Worm (Caenorhabditis elegans): ENCODE data around the gene F55B12.2.

Gene F55B12.2

ce11 chrV:13789362-13789761 is 27.4 kb downstream of the F55B12.2 start:
- TF ChIP-seq mbf-1 (tag; optimal IDR thresholded peaks at IDR 0.05) (no peak), lin-11 (tag; optimal IDR thresholded peaks at IDR 0.05) (peak; percentile 78), C34F6.9 (tag; optimal IDR thresholded peaks at IDR 0.05) (peak; percentile 92), unc-39 (tag; optimal IDR thresholded peaks at IDR 0.05) (no peak), lsy-2 (tag; optimal IDR thresholded peaks at IDR 0.05) (peak; percentile 44 to 87), sma-9 (GFP tag; optimal IDR thresholded peaks at IDR 0.05) (peak; percentile 88), sma-9 (tag; optimal IDR thresholded peaks at IDR 0.05) (no peak), nhr-25 (tag; optimal IDR thresholded peaks at IDR 0.05) (peak; percentile 74), nhr-77 (tag; optimal IDR thresholded peaks at IDR 0.05) (no peak), F13H6.1 (tag; optimal IDR thresholded peaks at IDR 0.05) (peak; percentile 93), sem-4 (tag; optimal IDR thresholded peaks at IDR 0.05) (peak; percentile 56), snpc-4 (tag; optimal IDR thresholded peaks at IDR 0.05) (peak; percentile 81), nhr-11 (tag; optimal IDR thresholded peaks at IDR 0.05) (no peak), unc-62 (GFP tag; optimal IDR thresholded peaks at IDR 0.05) (no peak), skn-1 (tag; optimal IDR thresholded peaks at IDR 0.05) (peak; percentile 69), ama-1 (optimal IDR thresholded peaks at IDR 0.05) (peak; percentile 67), nhr-12 (tag; optimal IDR thresholded peaks at IDR 0.05) (no peak), peb-1 (tag; optimal IDR thresholded peaks at IDR 0.05) (no peak), nhr-10 (tag; optimal IDR thresholded peaks at IDR 0.05) (no peak), nhr-129 (tag; optimal IDR thresholded peaks at IDR 0.05) (peak; percentile 97), fos-1 (tag; optimal IDR thresholded peaks at IDR 0.05) (peak; percentile 88), ceh-16 (tag; optimal IDR thresholded peaks at IDR 0.05) (peak; percentile 23), mdl-1 (tag; optimal IDR thresholded peaks at IDR 0.05) (peak; percentile 71 to 80), crh-2 (tag; optimal IDR thresholded peaks at IDR 0.05) (peak; percentile 87), ZK546.5 (tag; optimal IDR thresholded peaks at IDR 0.05) (no peak), mab-5 (tag; optimal IDR thresholded peaks at IDR 0.05) (peak; percentile 70), unc-55 (GFP tag; optimal IDR thresholded peaks at IDR 0.05) (peak; percentile 96), lin-13 (GFP tag; optimal IDR thresholded peaks at IDR 0.05) (peak; percentile 90), alr-1 (tag; optimal IDR thresholded peaks at IDR 0.05) (peak; percentile 70), nhr-21 (tag; optimal IDR thresholded peaks at IDR 0.05) (peak; percentile 74), Y55F3AM.14 (GFP tag; optimal IDR thresholded peaks at IDR 0.05) (peak; percentile 49), egl-27 (tag; optimal IDR thresholded peaks at IDR 0.05) (peak; percentile 61), sma-3 (GFP tag; optimal IDR thresholded peaks at IDR 0.05) (peak; percentile 58), blmp-1 (tag; optimal IDR thresholded peaks at IDR 0.05; ENCODE audit: insufficient read depth) (peak; percentile 41), nhr-237 (tag; optimal IDR thresholded peaks at IDR 0.05) (no peak), zag-1 (tag; optimal IDR thresholded peaks at IDR 0.05) (peak; percentile 72), gmeb-1 (tag; optimal IDR thresholded peaks at IDR 0.05) (peak; percentile 68), elt-1 (tag; optimal IDR thresholded peaks at IDR 0.05) (no peak), dmd-4 (tag; optimal IDR thresholded peaks at IDR 0.05) (no peak), ztf-4 (tag; optimal IDR thresholded peaks at IDR 0.05) (peak; percentile 88)

ce11 chrV:13787948-13788681 is 28.7 kb downstream of the F55B12.2 start:
- peak; percentile 19 for TF ChIP-seq F13H6.1 (tag; optimal IDR thresholded peaks at IDR 0.05)
- no peak for TF ChIP-seq elt-1 (tag; optimal IDR thresholded peaks at IDR 0.05)
- no peak for TF ChIP-seq nhr-77 (tag; optimal IDR thresholded peaks at IDR 0.05)
- no peak for TF ChIP-seq lin-11 (tag; optimal IDR thresholded peaks at IDR 0.05)
- TF ChIP-seq alr-1 (tag; optimal IDR thresholded peaks at IDR 0.05): no peak
- TF ChIP-seq nhr-25 (tag; optimal IDR thresholded peaks at IDR 0.05): peak; percentile 65
- no peak for TF ChIP-seq zag-1 (tag; optimal IDR thresholded peaks at IDR 0.05)
- no peak for TF ChIP-seq lsy-2 (tag; optimal IDR thresholded peaks at IDR 0.05)
- TF ChIP-seq sem-4 (tag; optimal IDR thresholded peaks at IDR 0.05): peak; percentile 23
- TF ChIP-seq lin-39 (tag; optimal IDR thresholded peaks at IDR 0.05): no peak
- TF ChIP-seq C34F6.9 (tag; optimal IDR thresholded peaks at IDR 0.05): no peak
- TF ChIP-seq ztf-4 (tag; optimal IDR thresholded peaks at IDR 0.05): no peak
- TF ChIP-seq ZK546.5 (tag; optimal IDR thresholded peaks at IDR 0.05): no peak
- TF ChIP-seq nhr-129 (tag; optimal IDR thresholded peaks at IDR 0.05): peak; percentile 50
- no peak for TF ChIP-seq nhr-23 (tag; optimal IDR thresholded peaks at IDR 0.05)
- TF ChIP-seq unc-62 (GFP tag; optimal IDR thresholded peaks at IDR 0.05): no peak
- TF ChIP-seq nhr-6 (tag; optimal IDR thresholded peaks at IDR 0.05): no peak
- no peak for TF ChIP-seq nhr-12 (tag; optimal IDR thresholded peaks at IDR 0.05)
- no peak for TF ChIP-seq sma-3 (GFP tag; optimal IDR thresholded peaks at IDR 0.05)
- peak; percentile 39 for TF ChIP-seq nhr-21 (tag; optimal IDR thresholded peaks at IDR 0.05)
- TF ChIP-seq unc-55 (GFP tag; optimal IDR thresholded peaks at IDR 0.05): no peak
- TF ChIP-seq nhr-237 (tag; optimal IDR thresholded peaks at IDR 0.05): no peak
- no peak for TF ChIP-seq nhr-11 (tag; optimal IDR thresholded peaks at IDR 0.05)
- peak; percentile 9 for TF ChIP-seq fos-1 (tag; optimal IDR thresholded peaks at IDR 0.05)
- no peak for TF ChIP-seq elt-3 (tag; optimal IDR thresholded peaks at IDR 0.05)
- no peak for TF ChIP-seq mbf-1 (tag; optimal IDR thresholded peaks at IDR 0.05)
- TF ChIP-seq crh-2 (tag; optimal IDR thresholded peaks at IDR 0.05): peak; percentile 10
- TF ChIP-seq blmp-1 (tag; optimal IDR thresholded peaks at IDR 0.05; ENCODE audit: insufficient read depth): peak; percentile 6
- peak; percentile 67 for TF ChIP-seq sma-9 (GFP tag; optimal IDR thresholded peaks at IDR 0.05)
- no peak for TF ChIP-seq sma-9 (tag; optimal IDR thresholded peaks at IDR 0.05)
- no peak for TF ChIP-seq ztf-11 (tag; optimal IDR thresholded peaks at IDR 0.05)
- no peak for TF ChIP-seq dmd-4 (tag; optimal IDR thresholded peaks at IDR 0.05)
- TF ChIP-seq ceh-82 (tag; optimal IDR thresholded peaks at IDR 0.05): no peak
- TF ChIP-seq ceh-16 (tag; optimal IDR thresholded peaks at IDR 0.05): no peak
- TF ChIP-seq Y55F3AM.14 (GFP tag; optimal IDR thresholded peaks at IDR 0.05): no peak
- TF ChIP-seq aly-2 (tag; optimal IDR thresholded peaks at IDR 0.05): no peak
- TF ChIP-seq egl-27 (tag; optimal IDR thresholded peaks at IDR 0.05): no peak
